Worm (Caenorhabditis elegans): ENCODE data around the gene chl-1.
A peak's percentile ranks its signal among the peaks of the same experiment; 100 is the strongest.

chl-1 gene

DNA sequence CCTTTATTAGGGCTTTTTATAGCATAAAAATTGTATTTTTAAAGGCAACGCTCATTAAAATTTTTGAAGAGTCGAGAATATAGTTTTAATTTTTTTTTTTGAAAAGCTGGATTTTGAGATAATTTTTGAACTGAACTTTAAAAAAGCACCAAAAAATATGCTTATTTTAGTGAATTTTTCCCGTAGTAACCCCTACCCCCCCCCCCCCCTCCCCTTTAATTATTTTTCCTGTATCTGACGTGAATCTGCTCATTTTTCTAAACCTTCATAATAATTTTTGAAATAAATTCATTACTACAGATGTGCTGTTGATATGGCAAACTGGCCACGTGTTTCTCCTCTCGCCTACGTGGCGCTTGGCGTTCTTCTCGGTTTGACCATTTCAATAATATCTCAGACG is 23.6 kb downstream of the chl-1 start, which contains the start of gene C38H2.2:
Gene C38H2.2 (plus strand): TSS at position 301 of the 400 bp plus-strand sequence.
- no peak for TF ChIP-seq zag-1 (tag; optimal IDR thresholded peaks at IDR 0.05)
- no peak for TF ChIP-seq elt-3 (tag; optimal IDR thresholded peaks at IDR 0.05)
- TF ChIP-seq snpc-4 (tag; optimal IDR thresholded peaks at IDR 0.05), result no peak
- TF ChIP-seq aly-2 (tag; optimal IDR thresholded peaks at IDR 0.05), result no peak
- TF ChIP-seq lin-13 (GFP tag; optimal IDR thresholded peaks at IDR 0.05), result no peak
- TF ChIP-seq mbf-1 (tag; optimal IDR thresholded peaks at IDR 0.05), result no peak
- no peak for TF ChIP-seq lin-39 (tag; optimal IDR thresholded peaks at IDR 0.05)
- TF ChIP-seq sem-4 (tag; optimal IDR thresholded peaks at IDR 0.05), result no peak
- TF ChIP-seq nhr-12 (tag; optimal IDR thresholded peaks at IDR 0.05), result no peak
- TF ChIP-seq sma-9 (GFP tag; optimal IDR thresholded peaks at IDR 0.05), result no peak
- no peak for TF ChIP-seq sma-9 (tag; optimal IDR thresholded peaks at IDR 0.05)

- peak; percentile 55 for TF ChIP-seq unc-55 (GFP tag; optimal IDR thresholded peaks at IDR 0.05)
- no peak for TF ChIP-seq lin-13 (GFP tag; optimal IDR thresholded peaks at IDR 0.05)
- peak; percentile 0 for TF ChIP-seq crh-2 (tag; optimal IDR thresholded peaks at IDR 0.05)
- peak; percentile 12 for TF ChIP-seq sma-9 (GFP tag; optimal IDR thresholded peaks at IDR 0.05)
- TF ChIP-seq sma-9 (tag; optimal IDR thresholded peaks at IDR 0.05), result no peak
- peak; percentile 32 for TF ChIP-seq fos-1 (tag; optimal IDR thresholded peaks at IDR 0.05)
- TF ChIP-seq lsy-2 (tag; optimal IDR thresholded peaks at IDR 0.05), result peak in 1 of 2 experiments; percentile 18
- no peak for TF ChIP-seq skn-1 (tag; optimal IDR thresholded peaks at IDR 0.05)
- peak; percentile 6 for TF ChIP-seq nhr-129 (tag; optimal IDR thresholded peaks at IDR 0.05)
- TF ChIP-seq C34F6.9 (tag; optimal IDR thresholded peaks at IDR 0.05), result peak; percentile 53
- TF ChIP-seq nhr-77 (tag; optimal IDR thresholded peaks at IDR 0.05), result no peak
Observed at ce11 chrIII:10380640-10381039, 24.4 kb downstream of the chl-1 start.

DNA sequence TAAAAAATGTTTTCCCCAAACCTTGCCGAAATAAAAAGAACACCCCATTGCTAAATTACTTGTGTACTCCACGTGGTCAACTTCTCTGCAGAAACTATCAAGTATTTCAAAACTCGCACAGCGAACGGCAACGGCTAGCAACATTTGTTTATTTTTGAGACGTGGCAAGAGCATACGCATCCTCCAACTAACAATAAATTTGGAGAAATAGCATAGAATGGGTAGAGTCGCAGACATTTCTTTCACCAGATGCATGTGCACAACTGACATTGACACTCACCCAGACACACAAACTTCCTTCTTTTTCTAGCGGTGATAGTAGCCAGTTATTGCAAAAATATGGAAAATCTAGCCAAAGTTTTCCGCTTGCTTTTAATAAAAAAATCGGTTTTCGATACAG is 25.4 kb downstream of the chl-1 start:
- TF ChIP-seq F13H6.1 (tag; optimal IDR thresholded peaks at IDR 0.05) (peak; percentile 16), elt-1 (tag; optimal IDR thresholded peaks at IDR 0.05) (no peak), lsy-2 (tag; optimal IDR thresholded peaks at IDR 0.05) (peak in 1 of 2 experiments; percentile 23), mab-5 (tag; optimal IDR thresholded peaks at IDR 0.05) (no peak), ztf-4 (tag; optimal IDR thresholded peaks at IDR 0.05) (no peak), C34F6.9 (tag; optimal IDR thresholded peaks at IDR 0.05) (peak; percentile 33), crh-2 (tag; optimal IDR thresholded peaks at IDR 0.05) (peak; percentile 82), ztf-11 (tag; optimal IDR thresholded peaks at IDR 0.05) (no peak), ztf-1 (GFP tag; conservative IDR thresholded peaks at IDR 0.05) (no peak), R02D3.7 (tag; optimal IDR thresholded peaks at IDR 0.05) (no peak), ama-1 (optimal IDR thresholded peaks at IDR 0.05) (no peak)

DNA sequence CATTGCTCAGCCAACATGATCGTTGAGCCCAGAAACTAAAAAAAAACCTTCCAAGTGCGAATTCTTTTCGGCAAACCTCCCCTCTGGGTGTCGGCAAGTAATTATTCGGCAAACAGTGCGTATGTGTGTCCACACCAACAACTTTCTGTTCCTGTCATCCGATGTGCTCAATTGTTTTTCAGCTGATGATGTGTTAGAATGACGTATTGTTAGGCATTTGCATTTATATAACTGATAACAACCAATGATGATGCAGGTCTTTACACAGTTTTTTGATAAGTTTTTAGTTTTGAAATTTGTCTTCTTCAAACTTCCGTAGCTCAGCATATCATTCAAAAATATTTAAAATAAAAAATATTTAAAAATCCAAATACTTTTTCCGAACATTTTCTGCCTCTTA is 26.1 kb downstream of the chl-1 start:
- TF ChIP-seq sma-9 (GFP tag; optimal IDR thresholded peaks at IDR 0.05) (peak; percentile 1), sma-9 (tag; optimal IDR thresholded peaks at IDR 0.05) (no peak), ztf-11 (tag; optimal IDR thresholded peaks at IDR 0.05) (no peak), fos-1 (tag; optimal IDR thresholded peaks at IDR 0.05) (peak; percentile 72), mdl-1 (tag; optimal IDR thresholded peaks at IDR 0.05) (no peak), alr-1 (tag; optimal IDR thresholded peaks at IDR 0.05) (no peak), nhr-237 (tag; optimal IDR thresholded peaks at IDR 0.05) (no peak), nhr-11 (tag; optimal IDR thresholded peaks at IDR 0.05) (no peak)

DNA sequence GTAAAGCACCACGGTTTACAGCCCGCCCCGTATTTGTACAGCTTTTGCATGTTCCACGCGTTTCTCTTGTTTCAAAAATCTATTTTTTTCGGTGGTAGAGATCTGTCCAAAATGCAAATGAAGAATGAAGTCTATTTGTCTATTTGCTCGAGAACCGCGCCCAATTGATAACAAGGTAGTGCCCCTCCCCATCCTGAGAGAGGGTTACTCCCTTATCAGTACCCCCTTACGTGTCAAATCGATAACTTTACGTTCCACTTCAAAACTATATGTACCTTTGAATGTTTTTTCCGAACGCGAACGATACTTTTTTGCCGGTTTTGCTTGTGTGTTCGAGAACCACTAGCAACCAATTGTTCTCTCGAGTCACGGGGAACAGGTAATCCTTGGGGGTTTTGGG is 29.0 kb downstream of the chl-1 start:
- peak; percentile 85 for TF ChIP-seq fos-1 (tag; optimal IDR thresholded peaks at IDR 0.05)
- TF ChIP-seq unc-62 (GFP tag; optimal IDR thresholded peaks at IDR 0.05), result no peak
- TF ChIP-seq lin-39 (tag; optimal IDR thresholded peaks at IDR 0.05), result no peak
- no peak for TF ChIP-seq ama-1 (optimal IDR thresholded peaks at IDR 0.05)
- peak; percentile 19 for TF ChIP-seq crh-2 (tag; optimal IDR thresholded peaks at IDR 0.05)

- TF ChIP-seq ceh-82 (tag; optimal IDR thresholded peaks at IDR 0.05), result no peak
- no peak for TF ChIP-seq nhr-11 (tag; optimal IDR thresholded peaks at IDR 0.05)
- TF ChIP-seq C34F6.9 (tag; optimal IDR thresholded peaks at IDR 0.05), result no peak
- no peak for TF ChIP-seq ztf-4 (tag; optimal IDR thresholded peaks at IDR 0.05)
- no peak for TF ChIP-seq sma-3 (GFP tag; optimal IDR thresholded peaks at IDR 0.05)
- no peak for TF ChIP-seq egl-27 (tag; optimal IDR thresholded peaks at IDR 0.05)
- TF ChIP-seq crh-2 (tag; optimal IDR thresholded peaks at IDR 0.05), result no peak
- no peak for TF ChIP-seq aly-2 (tag; optimal IDR thresholded peaks at IDR 0.05)
- no peak for TF ChIP-seq ceh-16 (tag; optimal IDR thresholded peaks at IDR 0.05)
- no peak for TF ChIP-seq F13H6.1 (tag; optimal IDR thresholded peaks at IDR 0.05)
- TF ChIP-seq sem-4 (tag; optimal IDR thresholded peaks at IDR 0.05), result no peak
- TF ChIP-seq nhr-10 (tag; optimal IDR thresholded peaks at IDR 0.05), result no peak
- TF ChIP-seq nhr-237 (tag; optimal IDR thresholded peaks at IDR 0.05), result no peak
Observed at ce11 chrIII:10373845-10374244, 31.2 kb downstream of the chl-1 start.
